Fruit fly (Drosophila melanogaster) whole organism, prepupa: ENCODE results near the gene CG15047.

Experiments
- CG10631 ChIP-seq: fragments of 200-800 bp; sonication (Bioruptor generic); optimal IDR thresholded peaks from 2 replicates; lab custom pipeline; 2016; ENCODE audit warnings: missing biosample characterization, missing genetic modification characterization
- CG10669 ChIP-seq: fragments of 200-800 bp; sonication (Bioruptor generic); optimal IDR thresholded peaks from 3 replicates; lab custom pipeline; 2018; ENCODE audit warnings: missing biosample characterization, mild to moderate bottlenecking, missing genetic modification characterization, moderate library complexity
- CG11294 ChIP-seq: fragments of 200-800 bp; sonication (Bioruptor generic); IDR thresholded peaks from 2 replicates; pipeline ENCODE4 v1.3.6; 2022; ENCODE audit warnings: missing biosample characterization, missing genetic modification characterization
- CG11762 ChIP-seq: fragments of 200-800 bp; sonication (Bioruptor generic); optimal IDR thresholded peaks from 3 replicates; lab custom pipeline; 2016; ENCODE audit warnings: missing biosample characterization, missing genetic modification characterization; ENCODE audit not compliant: insufficient read depth
- CG15336 ChIP-seq: fragments of 200-800 bp; sonication (Bioruptor generic); IDR thresholded peaks from 2 replicates; pipeline ENCODE4 v1.3.6; 2022; ENCODE audit warnings: missing biosample characterization, missing genetic modification characterization
- CG1621 ChIP-seq: fragments of 200-800 bp; sonication (Bioruptor generic); optimal IDR thresholded peaks from 3 replicates; lab custom pipeline; 2018; ENCODE audit warnings: missing biosample characterization, mild to moderate bottlenecking, missing genetic modification characterization
- CG16779 ChIP-seq: fragments of 200-800 bp; sonication (Bioruptor generic); optimal IDR thresholded peaks from 3 replicates; lab custom pipeline; 2017; ENCODE audit warnings: missing biosample characterization, mild to moderate bottlenecking, missing genetic modification characterization
- CG3032 ChIP-seq: fragments of 200-800 bp; optimal IDR thresholded peaks from 2 replicates; lab custom pipeline; 2019; ENCODE audit warnings: missing biosample characterization, mild to moderate bottlenecking, missing genetic modification characterization, moderate library complexity
- CG31627 ChIP-seq: fragments of 200-800 bp; sonication (Bioruptor generic); optimal IDR thresholded peaks from 3 replicates; lab custom pipeline; 2016; ENCODE audit warnings: missing biosample characterization, missing genetic modification characterization
- CG32006 ChIP-seq: fragments of 200-800 bp; sonication (Bioruptor generic); optimal IDR thresholded peaks from 3 replicates; lab custom pipeline; 2017; ENCODE audit warnings: missing biosample characterization, mild to moderate bottlenecking, missing genetic modification characterization
- CG34406 ChIP-seq: fragments of 200-800 bp; sonication (Bioruptor generic); optimal IDR thresholded peaks from 3 replicates; lab custom pipeline; 2016; ENCODE audit warnings: missing biosample characterization, missing genetic modification characterization
- CG6163 ChIP-seq: fragments of 200-800 bp; sonication (Bioruptor generic); IDR thresholded peaks from 3 replicates; pipeline ENCODE4 v1.3.6; 2022; ENCODE audit warnings: missing biosample characterization, missing genetic modification characterization
- CG6276 ChIP-seq: fragments of 200-800 bp; sonication (Bioruptor generic); optimal IDR thresholded peaks from 2 replicates; lab custom pipeline; 2017; ENCODE audit warnings: missing biosample characterization, mild to moderate bottlenecking, missing genetic modification characterization
- CG6792 ChIP-seq: fragments of 200-800 bp; sonication (Bioruptor generic); optimal IDR thresholded peaks from 3 replicates; lab custom pipeline; 2016; ENCODE audit warnings: missing biosample characterization, missing genetic modification characterization
- CG6808 ChIP-seq: fragments of 200-800 bp; sonication (Bioruptor generic); optimal IDR thresholded peaks from 3 replicates; lab custom pipeline; 2017; ENCODE audit warnings: missing biosample characterization, missing genetic modification characterization, mild to moderate bottlenecking, moderate library complexity, missing genetic modification reagents
- CG7368 ChIP-seq: fragments of 200-800 bp; sonication (Bioruptor generic); optimal IDR thresholded peaks from 3 replicates; lab custom pipeline; 2016; ENCODE audit warnings: missing biosample characterization, missing genetic modification characterization
- CG8119 ChIP-seq: fragments of 200-800 bp; sonication (Bioruptor generic); IDR thresholded peaks from 3 replicates; pipeline ENCODE4 v1.3.6; 2022; ENCODE audit warnings: missing biosample characterization, missing genetic modification characterization
- CG8319 ChIP-seq: fragments of 200-800 bp; sonication (Bioruptor generic); optimal IDR thresholded peaks from 3 replicates; lab custom pipeline; 2016; ENCODE audit warnings: missing biosample characterization, missing genetic modification characterization
- CG9139 ChIP-seq: fragments of 200-800 bp; sonication (Bioruptor generic); optimal IDR thresholded peaks from 3 replicates; lab custom pipeline; 2017; ENCODE audit warnings: missing biosample characterization, mild to moderate bottlenecking, missing genetic modification characterization
- Eip75B ChIP-seq: fragments of 200-800 bp; sonication (Bioruptor generic); optimal IDR thresholded peaks from 3 replicates; lab custom pipeline; 2016; ENCODE audit warnings: missing biosample characterization, missing genetic modification characterization
- Eip78C ChIP-seq: fragments of 200-800 bp; sonication (Bioruptor generic); peaks from one replicate; lab custom pipeline; 2016; ENCODE audit warnings: missing biosample characterization, missing genetic modification characterization
- Eip93F ChIP-seq: fragments of 200-800 bp; sonication (Bioruptor generic); optimal IDR thresholded peaks from 2 replicates; lab custom pipeline; 2016; ENCODE audit warnings: missing biosample characterization, mild to moderate bottlenecking, missing genetic modification characterization
- Ets21C ChIP-seq: fragments of 200-800 bp; sonication (Bioruptor generic); optimal IDR thresholded peaks from 3 replicates; lab custom pipeline; 2016; ENCODE audit warnings: missing biosample characterization, missing genetic modification characterization
- Ets96B ChIP-seq: fragments of 200-800 bp; optimal IDR thresholded peaks from 2 replicates; lab custom pipeline; 2019; ENCODE audit warnings: missing biosample characterization, mild to moderate bottlenecking, missing genetic modification characterization, moderate library complexity
- Gug ChIP-seq: fragments of 200-800 bp; sonication (Bioruptor generic); IDR thresholded peaks from 2 replicates; pipeline ENCODE4 v1.3.6; 2022; ENCODE audit warnings: missing biosample characterization, missing genetic modification characterization
- Hr38 ChIP-seq: sonication (Bioruptor generic); optimal IDR thresholded peaks from 2 replicates; lab custom pipeline; 2016; ENCODE audit warnings: missing biosample characterization, missing genetic modification characterization
- Hr39 ChIP-seq: fragments of 200-800 bp; sonication (Bioruptor generic); optimal IDR thresholded peaks from 2 replicates; lab custom pipeline; 2016; ENCODE audit warnings: missing biosample characterization, missing genetic modification characterization
- Hr4 ChIP-seq: fragments of 200-800 bp; sonication (Bioruptor generic); optimal IDR thresholded peaks from 3 replicates; lab custom pipeline; 2016; ENCODE audit warnings: missing biosample characterization, missing genetic modification characterization
- Met ChIP-seq: fragments of 200-800 bp; sonication (Bioruptor generic); optimal IDR thresholded peaks from 3 replicates; lab custom pipeline; 2016; ENCODE audit warnings: missing biosample characterization, missing genetic modification characterization
- OdsH ChIP-seq: fragments of 200-800 bp; sonication (Bioruptor generic); optimal IDR thresholded peaks from 3 replicates; lab custom pipeline; 2016; ENCODE audit warnings: missing biosample characterization, missing genetic modification characterization
- Smox ChIP-seq: fragments of 200-800 bp; sonication (Bioruptor generic); optimal IDR thresholded peaks from 3 replicates; lab custom pipeline; 2016; ENCODE audit warnings: missing biosample characterization, missing genetic modification characterization
- Sox14 ChIP-seq: fragments of 200-800 bp; sonication (Bioruptor generic); optimal IDR thresholded peaks from 3 replicates; lab custom pipeline; 2016; ENCODE audit warnings: missing biosample characterization, missing genetic modification characterization
- Sox15 ChIP-seq: fragments of 200-800 bp; sonication (Bioruptor generic); optimal IDR thresholded peaks from 3 replicates; lab custom pipeline; 2016; ENCODE audit warnings: missing biosample characterization, missing genetic modification characterization
- achi ChIP-seq: fragments of 200-800 bp; sonication (Bioruptor generic); optimal IDR thresholded peaks from 3 replicates; lab custom pipeline; 2016; ENCODE audit warnings: missing biosample characterization, missing genetic modification characterization
- acj6 ChIP-seq: fragments of 200-800 bp; sonication (Bioruptor generic); optimal IDR thresholded peaks from 3 replicates; lab custom pipeline; 2016; ENCODE audit warnings: missing biosample characterization, missing genetic modification characterization
- dac ChIP-seq: fragments of 200-800 bp; sonication (Bioruptor generic); optimal IDR thresholded peaks from 2 replicates; lab custom pipeline; 2017; ENCODE audit warnings: missing biosample characterization, mild to moderate bottlenecking, missing genetic modification characterization
- eg ChIP-seq: fragments of 200-800 bp; sonication (Bioruptor generic); IDR thresholded peaks from 3 replicates; pipeline ENCODE4 v1.3.6; 2022; ENCODE audit warnings: missing biosample characterization, missing genetic modification characterization
- esn ChIP-seq: fragments of 200-800 bp; sonication (Bioruptor generic); optimal IDR thresholded peaks from 2 replicates; lab custom pipeline; 2016; ENCODE audit warnings: missing biosample characterization, mild to moderate bottlenecking, missing genetic modification characterization, moderate library complexity
- fd59A ChIP-seq: fragments of 200-800 bp; sonication (Bioruptor generic); optimal IDR thresholded peaks from 2 replicates; lab custom pipeline; 2017; ENCODE audit warnings: missing biosample characterization, mild to moderate bottlenecking, missing genetic modification characterization, missing genetic modification reagents
- fd85E ChIP-seq: fragments of 200-800 bp; sonication (Bioruptor generic); optimal IDR thresholded peaks from 3 replicates; lab custom pipeline; 2016; ENCODE audit warnings: missing biosample characterization, missing genetic modification characterization
- fkh ChIP-seq: fragments of 200-800 bp; sonication (Bioruptor generic); optimal IDR thresholded peaks from 3 replicates; lab custom pipeline; 2017; ENCODE audit warnings: missing biosample characterization, mild to moderate bottlenecking, missing genetic modification characterization, moderate library complexity
- lz ChIP-seq: fragments of 200-800 bp; sonication (Bioruptor generic); optimal IDR thresholded peaks from 3 replicates; lab custom pipeline; 2016; ENCODE audit warnings: missing biosample characterization, missing genetic modification characterization
- net ChIP-seq: fragments of 200-800 bp; sonication (Bioruptor generic); optimal IDR thresholded peaks from 3 replicates; lab custom pipeline; 2016; ENCODE audit warnings: missing biosample characterization, missing genetic modification characterization
- pdm3 ChIP-seq: fragments of 200-800 bp; sonication (Bioruptor generic); optimal IDR thresholded peaks from 3 replicates; lab custom pipeline; 2016; ENCODE audit warnings: missing biosample characterization, missing genetic modification characterization
- spab ChIP-seq: fragments of 200-800 bp; sonication (Bioruptor generic); optimal IDR thresholded peaks from 2 replicates; lab custom pipeline; 2017; ENCODE audit warnings: missing biosample characterization, mild to moderate bottlenecking, missing genetic modification characterization, missing genetic modification reagents
- ss ChIP-seq, 2 experiments: fragments of 200-800 bp; sonication (Bioruptor generic); optimal IDR thresholded peaks; 2 replicates in 1 of 2; 3 replicates in 1 of 2; lab custom pipeline; 2017 to 2018; ENCODE audit warnings: mild to moderate bottlenecking in 2 of 2, missing biosample characterization in 2 of 2, missing genetic modification characterization in 2 of 2, moderate library complexity in 1 of 2
- svp ChIP-seq: fragments of 200-800 bp; sonication (Bioruptor generic); peaks from one replicate; lab custom pipeline; 2016; ENCODE audit warnings: missing biosample characterization, missing genetic modification characterization
- topi ChIP-seq: fragments of 200-800 bp; sonication (Bioruptor generic); optimal IDR thresholded peaks from 3 replicates; lab custom pipeline; 2016; ENCODE audit warnings: missing biosample characterization, missing genetic modification characterization
- vri ChIP-seq: fragments of 200-800 bp; sonication (Bioruptor generic); optimal IDR thresholded peaks from 3 replicates; lab custom pipeline; 2016; ENCODE audit warnings: missing biosample characterization, mild to moderate bottlenecking, missing genetic modification characterization

CG15047 gene

DNA sequence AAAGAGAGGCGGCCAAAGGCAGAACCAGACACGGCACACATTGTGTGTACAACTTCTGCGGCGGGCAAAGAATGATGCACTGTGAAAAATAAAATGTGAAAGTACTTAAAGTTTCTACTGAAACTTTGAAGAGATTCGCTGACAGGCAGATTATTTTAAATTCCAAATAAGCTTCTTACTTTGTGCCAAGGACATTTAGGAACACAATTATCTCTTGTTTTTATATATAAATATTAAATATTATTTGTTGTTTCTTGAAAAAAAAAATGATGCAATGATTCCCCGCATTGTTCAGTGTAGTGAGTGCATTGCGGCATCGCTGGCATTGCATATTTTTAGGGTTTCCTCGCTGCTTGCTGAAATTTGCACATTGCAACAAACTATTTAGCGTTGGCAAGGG is 36.5 kb downstream of the CG15047 start (continued):
- TF ChIP-seq CG6792 (GFP tag; lab: Kevin White, UChicago) = peak; percentile 3
- TF ChIP-seq CG31627 (GFP tag; lab: Kevin White, UChicago) = peak; percentile 29
- peak; percentile 49; the same call in 2 of the 3 replicates for TF ChIP-seq CG6163 (GFP tag; lab: Robert Waterston, UW)
- TF ChIP-seq Eip93F (GFP tag; lab: Kevin White, UChicago) = no peak
- peak; percentile 10 for TF ChIP-seq CG8319 (GFP tag; lab: Kevin White, UChicago)

dm6 chrX:18565630-18566319 is 37.3 kb downstream of the CG15047 start:
- TF ChIP-seq CG7368 (GFP tag; lab: Kevin White, UChicago) (no peak), Hr4 (GFP tag; lab: Kevin White, UChicago) (peak; percentile 41), eg (GFP tag; lab: Robert Waterston, UW) (peak; percentile 70), CG6276 (GFP tag; lab: Kevin White, UChicago) (no peak), Gug (GFP tag; lab: Robert Waterston, UW) (no peak), Smox (GFP tag; lab: Kevin White, UChicago) (no peak), CG32006 (GFP tag; lab: Kevin White, UChicago) (peak; percentile 44), net (GFP tag; lab: Kevin White, UChicago) (no peak), ss (GFP tag; optimal IDR thresholded peaks at IDR 0.05; lab: Kevin White, UChicago) (no peak), Eip93F (GFP tag; lab: Kevin White, UChicago) (no peak), CG34406 (GFP tag; lab: Kevin White, UChicago) (no peak), CG3032 (peak; percentile 12), Eip78C (GFP tag; lab: Kevin White, UChicago) (peak; percentile 70), Met (GFP tag; lab: Kevin White, UChicago) (peak; percentile 39), OdsH (GFP tag; lab: Kevin White, UChicago) (peak; percentile 2), CG6808 (peak; percentile 84), CG15336 (GFP tag; lab: Robert Waterston, UW) (peak; percentile 68), fd59A (GFP tag; lab: Kevin White, UChicago) (no peak), topi (peak; percentile 36), CG8319 (GFP tag; lab: Kevin White, UChicago) (no peak), pdm3 (GFP tag; lab: Kevin White, UChicago) (peak; percentile 19), dac (GFP tag; lab: Kevin White, UChicago) (no peak), CG6792 (GFP tag; lab: Kevin White, UChicago) (no peak), CG11762 (GFP tag; lab: Kevin White, UChicago) (no peak), spab (GFP tag; lab: Kevin White, UChicago) (no peak), CG8119 (GFP tag; lab: Robert Waterston, UW) (peak; percentile 60), Hr39 (GFP tag; lab: Kevin White, UChicago) (peak; percentile 10), fd85E (GFP tag; lab: Kevin White, UChicago) (no peak), CG16779 (no peak), svp (peak; percentile 74), CG9139 (no peak), acj6 (GFP tag; lab: Kevin White, UChicago) (peak; percentile 29), CG1621 (tag; lab: Kevin White, UChicago) (no peak), Sox14 (GFP tag; lab: Kevin White, UChicago) (peak; percentile 13), Sox15 (GFP tag; lab: Kevin White, UChicago) (no peak), achi (peak; percentile 20), CG31627 (GFP tag; lab: Kevin White, UChicago) (peak; percentile 18), CG10669 (GFP tag; lab: Kevin White, UChicago) (peak; percentile 24), Eip75B (GFP tag; lab: Kevin White, UChicago) (no peak), CG11294 (GFP tag; lab: Robert Waterston, UW) (no peak), Hr38 (no peak), CG10631 (GFP tag; lab: Kevin White, UChicago) (peak; percentile 12), esn (peak; percentile 35), Ets21C (no peak), fkh (no peak), CG6163 (GFP tag; lab: Robert Waterston, UW) (peak; percentile 70), vri (GFP tag; lab: Kevin White, UChicago) (peak; percentile 8), Ets96B (tag; lab: Kevin White, UChicago) (peak; percentile 18), lz (peak; percentile 6)
